Worm (Caenorhabditis elegans) whole organism, L2 larva: ENCODE data around the gene T25B2.4.

ENCODE experiments used
- C34F6.9 ChIP-seq: fragments of 150-350 bp; optimal IDR thresholded peaks from 2 replicates; lab custom pipeline; 2014; ENCODE audit warnings: missing biosample characterization, missing genetic modification characterization
- F13H6.1 ChIP-seq: sonication (generic microtip); optimal IDR thresholded peaks from 2 replicates; lab custom pipeline; 2016; ENCODE audit warnings: missing genetic modification characterization, missing compliant biosample characterization
- R02D3.7 ChIP-seq: fragments of 150-350 bp; optimal IDR thresholded peaks from 2 replicates; lab custom pipeline; 2014; ENCODE audit warnings: missing biosample characterization, missing genetic modification characterization
- Y55F3AM.14 ChIP-seq: fragments of 200-800 bp; sonication (Bioruptor generic); optimal IDR thresholded peaks from 2 replicates; lab custom pipeline; 2018; ENCODE audit warnings: mild to moderate bottlenecking, missing genetic modification characterization, missing compliant biosample characterization
- ZK546.5 ChIP-seq: sonication (generic microtip); optimal IDR thresholded peaks from 2 replicates; lab custom pipeline; 2017; ENCODE audit warnings: missing biosample characterization, missing genetic modification characterization
- alr-1 ChIP-seq: fragments of 150-350 bp; optimal IDR thresholded peaks from 2 replicates; lab custom pipeline; 2014; ENCODE audit warnings: missing biosample characterization, missing genetic modification characterization
- aly-2 ChIP-seq: fragments of 150-350 bp; optimal IDR thresholded peaks from 2 replicates; lab custom pipeline; 2014; ENCODE audit warnings: missing biosample characterization, missing genetic modification characterization
- blmp-1 ChIP-seq: sonication (generic microtip); optimal IDR thresholded peaks from 2 replicates; lab custom pipeline; 2017; ENCODE audit warnings: missing genetic modification characterization, mild to moderate bottlenecking, missing compliant biosample characterization, antibody characterized with exemption, moderate library complexity; ENCODE audit not compliant: insufficient read depth
- ceh-16 ChIP-seq: fragments of 150-350 bp; optimal IDR thresholded peaks from 2 replicates; lab custom pipeline; 2014; ENCODE audit warnings: missing biosample characterization, missing genetic modification characterization
- ceh-82 ChIP-seq: fragments of 150-350 bp; optimal IDR thresholded peaks from 2 replicates; lab custom pipeline; 2014; ENCODE audit warnings: missing biosample characterization, missing genetic modification characterization
- crh-2 ChIP-seq: sonication (generic microtip); optimal IDR thresholded peaks from 2 replicates; lab custom pipeline; 2017; ENCODE audit warnings: missing biosample characterization, missing genetic modification characterization
- dmd-4 ChIP-seq: sonication (generic microtip); optimal IDR thresholded peaks from 2 replicates; lab custom pipeline; 2017; ENCODE audit warnings: missing biosample characterization, missing genetic modification characterization
- egl-27 ChIP-seq: sonication (generic microtip); optimal IDR thresholded peaks from 3 replicates; lab custom pipeline; 2017; ENCODE audit warnings: missing biosample characterization, missing genetic modification reagents, missing genetic modification characterization
- elt-1 ChIP-seq: fragments of 150-350 bp; optimal IDR thresholded peaks from 2 replicates; lab custom pipeline; 2014; ENCODE audit warnings: missing biosample characterization, missing genetic modification characterization
- elt-3 ChIP-seq: sonication (generic microtip); optimal IDR thresholded peaks from 2 replicates; lab custom pipeline; 2017; ENCODE audit warnings: missing biosample characterization, missing genetic modification characterization
- fos-1 ChIP-seq: fragments of 150-350 bp; optimal IDR thresholded peaks from 2 replicates; lab custom pipeline; 2014; ENCODE audit warnings: missing biosample characterization, missing genetic modification characterization
- lin-11 ChIP-seq: fragments of 150-350 bp; sonication (generic microtip); optimal IDR thresholded peaks from 2 replicates; lab custom pipeline; 2014; ENCODE audit warnings: missing biosample characterization, missing genetic modification characterization, inconsistent platforms, mixed read lengths
- lin-13 ChIP-seq: fragments of 150-350 bp; optimal IDR thresholded peaks from 2 replicates; lab custom pipeline; 2014; ENCODE audit warnings: missing biosample characterization, missing genetic modification reagents, missing genetic modification characterization
- lsy-2 ChIP-seq, 2 experiments: fragments of 150-350 bp in 1 of 2; sonication (generic microtip) in 1 of 2; optimal IDR thresholded peaks; 2 replicates each; lab custom pipeline; 2014 to 2017; ENCODE audit warnings: missing biosample characterization in 2 of 2, missing genetic modification characterization in 2 of 2
- mab-5 ChIP-seq: fragments of 150-350 bp; optimal IDR thresholded peaks from 2 replicates; lab custom pipeline; 2014; ENCODE audit warnings: missing biosample characterization, missing genetic modification characterization
- nhr-11 ChIP-seq: fragments of 150-350 bp; optimal IDR thresholded peaks from 2 replicates; lab custom pipeline; 2014; ENCODE audit warnings: missing biosample characterization, missing genetic modification characterization
- nhr-12 ChIP-seq: fragments of 150-350 bp; optimal IDR thresholded peaks from 2 replicates; lab custom pipeline; 2014; ENCODE audit warnings: missing biosample characterization, missing genetic modification characterization
- nhr-129 ChIP-seq: fragments of 150-350 bp; optimal IDR thresholded peaks from 2 replicates; lab custom pipeline; 2014; ENCODE audit warnings: missing biosample characterization, missing genetic modification characterization
- nhr-21 ChIP-seq: fragments of 150-350 bp; optimal IDR thresholded peaks from 2 replicates; lab custom pipeline; 2014; ENCODE audit warnings: missing biosample characterization, missing genetic modification characterization
- nhr-237 ChIP-seq: fragments of 150-350 bp; optimal IDR thresholded peaks from 2 replicates; lab custom pipeline; 2014; ENCODE audit warnings: missing biosample characterization, missing genetic modification characterization
- nhr-6 ChIP-seq: fragments of 150-350 bp; optimal IDR thresholded peaks from 2 replicates; lab custom pipeline; 2014; ENCODE audit warnings: missing biosample characterization, missing genetic modification characterization
- peb-1 ChIP-seq: fragments of 150-350 bp; optimal IDR thresholded peaks from 2 replicates; lab custom pipeline; 2014; ENCODE audit warnings: missing biosample characterization, missing genetic modification characterization
- sem-4 ChIP-seq: fragments of 150-350 bp; optimal IDR thresholded peaks from 2 replicates; lab custom pipeline; 2014; ENCODE audit warnings: missing biosample characterization, missing genetic modification reagents, missing genetic modification characterization
- sma-3 ChIP-seq: sonication (generic microtip); optimal IDR thresholded peaks from 2 replicates; lab custom pipeline; 2016; ENCODE audit warnings: missing genetic modification reagents, missing genetic modification characterization, missing compliant biosample characterization
- sma-9 ChIP-seq, 2 experiments: fragments of 150-350 bp in 1 of 2; sonication (generic microtip) in 1 of 2; optimal IDR thresholded peaks; 2 replicates each; lab custom pipeline; 2014 to 2016; ENCODE audit warnings: missing genetic modification characterization in 2 of 2, mild to moderate bottlenecking in 1 of 2, missing biosample characterization in 1 of 2, missing compliant biosample characterization in 1 of 2, missing genetic modification reagents in 1 of 2, moderate library complexity in 1 of 2
- unc-39 ChIP-seq: fragments of 150-350 bp; optimal IDR thresholded peaks from 2 replicates; lab custom pipeline; 2014; ENCODE audit warnings: missing biosample characterization, missing genetic modification characterization
- unc-55 ChIP-seq: fragments of 150-350 bp; sonication (generic microtip); optimal IDR thresholded peaks from 3 replicates; lab custom pipeline; 2014; ENCODE audit warnings: missing biosample characterization, missing genetic modification reagents, missing genetic modification characterization
- ztf-11 ChIP-seq: sonication (generic microtip); optimal IDR thresholded peaks from 2 replicates; lab custom pipeline; 2017; ENCODE audit warnings: missing biosample characterization, missing genetic modification characterization
- ztf-4 ChIP-seq: fragments of 150-350 bp; optimal IDR thresholded peaks from 2 replicates; lab custom pipeline; 2014; ENCODE audit warnings: missing biosample characterization, missing genetic modification characterization

Gene T25B2.4

ce11 chrX:6219892-6220291 lies 41.8 kb downstream of the T25B2.4 start:
- TF ChIP-seq ZK546.5 (no peak), sma-9 (GFP tag; optimal IDR thresholded peaks at IDR 0.05; lab: Kevin White, UChicago) (peak; percentile 76), sma-9 (tag; optimal IDR thresholded peaks at IDR 0.05; lab: Kevin White, UChicago) (no peak), peb-1 (no peak), sem-4 (tag; lab: Kevin White, UChicago) (peak; percentile 20), nhr-21 (tag; lab: Kevin White, UChicago) (peak; percentile 27), nhr-129 (tag; lab: Kevin White, UChicago) (peak; percentile 83), egl-27 (peak; percentile 53), elt-1 (no peak), R02D3.7 (tag; lab: Kevin White, UChicago) (no peak), lin-11 (no peak), nhr-6 (no peak), crh-2 (tag; lab: Kevin White, UChicago) (peak; percentile 44), dmd-4 (tag; lab: Kevin White, UChicago) (no peak), ceh-82 (no peak), lin-13 (GFP tag; lab: Kevin White, UChicago) (peak; percentile 43), fos-1 (peak; percentile 12), unc-39 (no peak), mab-5 (tag; lab: Kevin White, UChicago) (peak; percentile 11), ztf-11 (tag; lab: Kevin White, UChicago) (no peak), unc-55 (GFP tag; lab: Kevin White, UChicago) (peak; percentile 38), F13H6.1 (tag; lab: Kevin White, UChicago) (peak; percentile 38), lsy-2 (tag; optimal IDR thresholded peaks at IDR 0.05; lab: Kevin White, UChicago) (peak in 1 of 2 experiments; percentile 21), sma-3 (GFP tag; lab: Kevin White, UChicago) (peak; percentile 35), C34F6.9 (tag; lab: Kevin White, UChicago) (peak; percentile 57), aly-2 (no peak), Y55F3AM.14 (GFP tag; lab: Kevin White, UChicago) (peak; percentile 34)
- TF ChIP-seq, all 48 proteins: peak for 15

DNA sequence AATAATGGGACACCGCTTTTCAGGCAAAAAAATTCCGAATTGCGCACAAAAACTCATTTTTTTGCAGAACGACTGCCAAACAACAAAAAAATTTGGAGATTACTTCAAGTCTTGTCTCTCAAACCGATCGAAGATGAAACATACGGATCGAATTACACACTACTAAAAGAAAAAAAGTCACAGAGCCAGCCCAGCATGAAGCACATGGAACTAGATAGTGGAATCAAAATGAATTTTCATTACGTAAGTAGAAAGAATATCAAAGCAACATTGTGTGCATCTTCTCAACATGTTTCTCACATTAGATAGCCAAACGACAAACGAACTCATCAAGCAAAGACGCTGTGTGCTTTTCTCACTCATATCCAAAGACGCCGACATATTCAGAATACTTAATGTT lies 43.1 kb downstream of the T25B2.4 start:
- TF ChIP-seq ceh-16 (tag; lab: Kevin White, UChicago) (no peak), elt-3 (no peak), sma-9 (GFP tag; optimal IDR thresholded peaks at IDR 0.05; lab: Kevin White, UChicago) (no peak), sma-9 (tag; optimal IDR thresholded peaks at IDR 0.05; lab: Kevin White, UChicago) (no peak), lin-13 (GFP tag; lab: Kevin White, UChicago) (no peak), crh-2 (tag; lab: Kevin White, UChicago) (no peak), nhr-11 (tag; lab: Kevin White, UChicago) (no peak), ztf-11 (tag; lab: Kevin White, UChicago) (no peak), blmp-1 (tag; lab: Kevin White, UChicago) (no peak), ceh-82 (no peak), ztf-4 (tag; lab: Kevin White, UChicago) (no peak), nhr-12 (tag; lab: Kevin White, UChicago) (no peak), nhr-129 (tag; lab: Kevin White, UChicago) (no peak), nhr-237 (no peak)

DNA sequence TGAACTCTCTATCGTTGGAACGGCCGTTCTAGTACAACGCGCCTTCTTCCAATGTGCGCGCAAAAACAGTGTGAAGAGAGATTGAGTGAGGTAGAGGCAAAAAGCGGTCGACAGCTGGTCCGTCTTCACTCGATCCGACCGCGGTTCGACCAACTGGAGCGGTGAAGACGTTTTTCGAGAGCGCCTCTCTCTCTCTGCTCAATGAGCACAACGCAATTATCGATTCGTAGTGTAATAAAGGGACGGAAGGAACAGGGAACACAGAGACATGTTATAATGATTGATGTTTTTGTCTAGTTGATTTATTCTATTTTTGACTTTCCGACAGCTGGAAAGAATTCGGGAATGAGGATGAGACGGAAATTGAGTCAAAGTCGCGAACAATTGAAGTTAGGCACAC lies 46.8 kb downstream of the T25B2.4 start:
- no peak for TF ChIP-seq alr-1
- no peak for TF ChIP-seq lin-13 (GFP tag; lab: Kevin White, UChicago)
- TF ChIP-seq sma-9 (GFP tag; optimal IDR thresholded peaks at IDR 0.05; lab: Kevin White, UChicago) = peak; percentile 32
- no peak for TF ChIP-seq sma-9 (tag; optimal IDR thresholded peaks at IDR 0.05; lab: Kevin White, UChicago)
